Worm (Caenorhabditis elegans) whole organism, L3 larva: ENCODE results near the gene fbxa-72.

Experiments
- R02D3.7 ChIP-seq: fragments of 150-350 bp; optimal IDR thresholded peaks from 2 replicates; lab custom pipeline; 2014; ENCODE audit warnings: missing biosample characterization, missing genetic modification characterization
- ZK546.5 ChIP-seq: sonication (generic microtip); optimal IDR thresholded peaks from 2 replicates; lab custom pipeline; 2017; ENCODE audit warnings: missing biosample characterization, missing genetic modification characterization
- aly-2 ChIP-seq: fragments of 150-350 bp; optimal IDR thresholded peaks from 2 replicates; lab custom pipeline; 2014; ENCODE audit warnings: missing biosample characterization, missing genetic modification characterization
- ceh-16 ChIP-seq: sonication (generic microtip); optimal IDR thresholded peaks from 2 replicates; lab custom pipeline; 2017; ENCODE audit warnings: missing biosample characterization, missing genetic modification characterization
- ceh-28 ChIP-seq: fragments of 150-350 bp; optimal IDR thresholded peaks from 2 replicates; lab custom pipeline; 2014; ENCODE audit warnings: missing biosample characterization, missing genetic modification reagents, missing genetic modification characterization
- ceh-82 ChIP-seq: fragments of 150-350 bp; optimal IDR thresholded peaks from 2 replicates; lab custom pipeline; 2014; ENCODE audit warnings: missing biosample characterization, missing genetic modification characterization
- ceh-9 ChIP-seq: sonication (generic microtip); optimal IDR thresholded peaks from 2 replicates; lab custom pipeline; 2018; ENCODE audit warnings: missing biosample characterization, missing genetic modification characterization
- egl-27 ChIP-seq: sonication (generic microtip); optimal IDR thresholded peaks from 4 replicates; lab custom pipeline; 2017; ENCODE audit warnings: missing biosample characterization, missing genetic modification reagents, missing genetic modification characterization
- egl-5 ChIP-seq: fragments of 150-350 bp; optimal IDR thresholded peaks from 2 replicates; lab custom pipeline; 2017; ENCODE audit warnings: missing biosample characterization, missing genetic modification reagents, missing genetic modification characterization, inconsistent platforms
- elt-2 ChIP-seq: sonication (generic microtip); optimal IDR thresholded peaks from 2 replicates; lab custom pipeline; 2016; ENCODE audit warnings: missing genetic modification reagents, mild to moderate bottlenecking, missing genetic modification characterization, missing compliant biosample characterization
- elt-3 ChIP-seq, 3 experiments: fragments of 150-350 bp in 1 of 3; sonication (generic microtip) in 2 of 3; optimal IDR thresholded peaks; 2 replicates in 2 of 3; 4 replicates in 1 of 3; lab custom pipeline; 2014 to 2017; ENCODE audit warnings: missing biosample characterization in 3 of 3, missing genetic modification characterization in 3 of 3
- lin-15B ChIP-seq: fragments of 150-350 bp; optimal IDR thresholded peaks from 2 replicates; lab custom pipeline; 2014; ENCODE audit warnings: missing biosample characterization, missing genetic modification characterization
- lin-39 ChIP-seq: fragments of 150-350 bp; optimal IDR thresholded peaks from 2 replicates; lab custom pipeline; 2018; ENCODE audit warnings: missing biosample characterization, missing genetic modification reagents, missing genetic modification characterization
- lsy-12 ChIP-seq: sonication (generic microtip); optimal IDR thresholded peaks from 2 replicates; lab custom pipeline; 2016; ENCODE audit warnings: mild to moderate bottlenecking, missing genetic modification characterization, missing compliant biosample characterization
- mml-1 ChIP-seq: fragments of 150-350 bp; sonication (generic microtip); optimal IDR thresholded peaks from 3 replicates; lab custom pipeline; 2014; ENCODE audit warnings: missing biosample characterization, missing genetic modification characterization
- nfya-1 ChIP-seq: sonication (generic microtip); optimal IDR thresholded peaks from 2 replicates; lab custom pipeline; 2017; ENCODE audit warnings: missing genetic modification characterization, mild to moderate bottlenecking, missing compliant biosample characterization, antibody characterized with exemption, moderate library complexity; ENCODE audit not compliant: insufficient read depth
- nhr-11 ChIP-seq: fragments of 150-350 bp; optimal IDR thresholded peaks from 2 replicates; lab custom pipeline; 2014; ENCODE audit warnings: missing biosample characterization, missing genetic modification characterization
- nhr-237 ChIP-seq: fragments of 150-350 bp; optimal IDR thresholded peaks from 2 replicates; lab custom pipeline; 2014; ENCODE audit warnings: missing biosample characterization, missing genetic modification characterization
- nhr-28 ChIP-seq: fragments of 150-350 bp; optimal IDR thresholded peaks from 2 replicates; lab custom pipeline; 2014; ENCODE audit warnings: missing biosample characterization, missing genetic modification characterization
- nhr-43 ChIP-seq: sonication (generic microtip); optimal IDR thresholded peaks from 2 replicates; lab custom pipeline; 2016; ENCODE audit warnings: mild to moderate bottlenecking, missing genetic modification characterization, missing compliant biosample characterization; ENCODE audit not compliant: poor library complexity, severe bottlenecking
- nhr-67 ChIP-seq: fragments of 150-350 bp; optimal IDR thresholded peaks from 2 replicates; lab custom pipeline; 2014; ENCODE audit warnings: missing biosample characterization, missing genetic modification characterization
- nhr-76 ChIP-seq: fragments of 150-350 bp; sonication (generic microtip); optimal IDR thresholded peaks from 5 replicates; lab custom pipeline; 2014; ENCODE audit warnings: missing biosample characterization, missing genetic modification characterization
- nhr-77 ChIP-seq: fragments of 150-350 bp; optimal IDR thresholded peaks from 2 replicates; lab custom pipeline; 2014; ENCODE audit warnings: missing biosample characterization, missing genetic modification characterization
- pha-4 ChIP-seq: fragments of 150-350 bp; optimal IDR thresholded peaks from 2 replicates; lab custom pipeline; 2014; ENCODE audit warnings: missing biosample characterization, missing genetic modification reagents, missing genetic modification characterization
- pqm-1 ChIP-seq: fragments of 150-350 bp; optimal IDR thresholded peaks from 2 replicates; lab custom pipeline; 2017; ENCODE audit warnings: missing biosample characterization, missing genetic modification characterization, inconsistent platforms
- sea-2 ChIP-seq: fragments of 150-350 bp; sonication (generic microtip); optimal IDR thresholded peaks from 4 replicates; lab custom pipeline; 2014; ENCODE audit warnings: missing biosample characterization, missing genetic modification reagents, missing genetic modification characterization
- snpc-4 ChIP-seq: fragments of 150-350 bp; optimal IDR thresholded peaks from 2 replicates; lab custom pipeline; 2014; ENCODE audit warnings: missing biosample characterization, missing genetic modification characterization
- tbx-2 ChIP-seq: sonication (generic microtip); optimal IDR thresholded peaks from 2 replicates; lab custom pipeline; 2016; ENCODE audit warnings: mild to moderate bottlenecking, missing genetic modification characterization, missing compliant biosample characterization
- unc-39 ChIP-seq: sonication (generic microtip); optimal IDR thresholded peaks from 4 replicates; lab custom pipeline; 2017; ENCODE audit warnings: missing biosample characterization, missing genetic modification characterization
- ztf-11 ChIP-seq: fragments of 150-350 bp; optimal IDR thresholded peaks from 2 replicates; lab custom pipeline; 2014; ENCODE audit warnings: missing biosample characterization, missing genetic modification characterization
- ztf-4 ChIP-seq: fragments of 150-350 bp; optimal IDR thresholded peaks from 2 replicates; lab custom pipeline; 2014; ENCODE audit warnings: missing biosample characterization, missing genetic modification characterization

Gene fbxa-72

ce11 chrV:679663-680062 lies 3.1 kb upstream of the fbxa-72 start, which contains the start of gene srx-22:
Gene srx-22, plus strand, starts transcription at chrV:679963.
- TF ChIP-seq ZK546.5 (tag; lab: Kevin White, UChicago) (no peak), snpc-4 (tag; lab: Kevin White, UChicago) (no peak), elt-3 (tag; optimal IDR thresholded peaks at IDR 0.05; lab: Kevin White, UChicago) (no peak), lin-39 (no peak)

- TF ChIP-seq snpc-4 (tag; lab: Kevin White, UChicago) (peak; percentile 24), mml-1 (tag; lab: Kevin White, UChicago) (no peak)
Observed at ce11 chrV:676090-676489, 463 bp downstream of the fbxa-72 start.

DNA sequence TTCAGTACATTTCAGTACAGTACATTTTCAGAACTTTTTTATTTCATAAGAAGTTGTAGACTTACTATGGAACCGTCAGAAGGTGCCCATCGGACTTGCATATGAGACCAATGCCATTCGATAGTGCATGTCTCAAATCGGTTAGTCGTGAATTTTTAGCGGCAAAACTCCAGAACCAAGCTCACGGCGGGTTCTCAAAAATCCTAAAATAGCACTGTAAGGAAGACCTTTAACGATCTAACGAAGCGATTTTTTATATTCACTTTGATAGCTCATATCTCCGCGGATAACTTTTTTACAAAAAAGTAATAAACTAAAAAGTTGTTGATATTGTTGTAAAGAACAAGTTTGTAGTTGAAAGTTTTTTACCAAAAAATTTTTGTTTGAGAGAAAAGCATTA lies 2.3 kb downstream of the fbxa-72 start, which contains the start of gene sru-25:
TSS of gene sru-25 (minus strand) at position 101 of the 400 bp plus-strand sequence.
- TF ChIP-seq lin-15B (tag; lab: Kevin White, UChicago) (no peak), lin-39 (no peak), egl-27 (tag; lab: Kevin White, UChicago) (no peak), elt-2 (tag; lab: Kevin White, UChicago) (no peak), R02D3.7 (tag; lab: Kevin White, UChicago) (no peak), nhr-77 (tag; lab: Kevin White, UChicago) (no peak), ceh-82 (no peak), nhr-11 (tag; lab: Kevin White, UChicago) (no peak)

DNA sequence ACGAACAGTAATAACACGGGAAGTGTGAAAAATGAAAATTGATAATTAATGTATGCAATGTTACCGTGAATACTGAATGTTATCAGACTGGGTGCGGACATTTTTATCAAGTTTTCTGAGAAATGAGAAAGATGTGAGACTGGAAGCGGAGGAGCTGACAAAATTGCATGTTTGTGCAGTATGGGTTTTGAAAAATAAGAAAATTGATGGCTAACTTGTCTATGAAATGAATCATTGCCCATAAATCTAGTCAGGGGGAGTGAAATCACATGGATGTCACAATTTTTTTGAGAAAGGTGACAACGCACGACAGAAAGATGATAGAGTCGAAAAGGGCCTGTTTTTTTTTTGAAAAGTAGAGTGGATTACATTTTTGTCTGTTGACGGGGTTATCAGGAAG lies 5.2 kb downstream of the fbxa-72 start, which contains the start of gene sru-24:
TSS of gene sru-24 (minus strand) at position 101 of the 400 bp plus-strand sequence.
- no peak for TF ChIP-seq nhr-67 (tag; lab: Kevin White, UChicago)
- TF ChIP-seq nhr-43 = no peak
- no peak for TF ChIP-seq ceh-16 (tag; lab: Kevin White, UChicago)
- no peak for TF ChIP-seq nhr-237 (tag; lab: Kevin White, UChicago)
- TF ChIP-seq ceh-28 = no peak
- TF ChIP-seq unc-39 (tag; lab: Kevin White, UChicago) = no peak
- TF ChIP-seq nhr-28 (tag; lab: Kevin White, UChicago) = no peak
- TF ChIP-seq aly-2 = no peak
- no peak for TF ChIP-seq ztf-11 (tag; lab: Kevin White, UChicago)
- no peak for TF ChIP-seq lsy-12 (tag; lab: Kevin White, UChicago)

- no peak for TF ChIP-seq nhr-67 (tag; lab: Kevin White, UChicago)
- TF ChIP-seq pqm-1 = peak; percentile 16
- peak; percentile 50 for TF ChIP-seq elt-2 (tag; lab: Kevin White, UChicago)
Observed at ce11 chrV:667459-667858, 9.1 kb downstream of the fbxa-72 start, which contains the start of gene nhr-180. Gene nhr-180, minus strand, starts transcription at chrV:667510.

DNA sequence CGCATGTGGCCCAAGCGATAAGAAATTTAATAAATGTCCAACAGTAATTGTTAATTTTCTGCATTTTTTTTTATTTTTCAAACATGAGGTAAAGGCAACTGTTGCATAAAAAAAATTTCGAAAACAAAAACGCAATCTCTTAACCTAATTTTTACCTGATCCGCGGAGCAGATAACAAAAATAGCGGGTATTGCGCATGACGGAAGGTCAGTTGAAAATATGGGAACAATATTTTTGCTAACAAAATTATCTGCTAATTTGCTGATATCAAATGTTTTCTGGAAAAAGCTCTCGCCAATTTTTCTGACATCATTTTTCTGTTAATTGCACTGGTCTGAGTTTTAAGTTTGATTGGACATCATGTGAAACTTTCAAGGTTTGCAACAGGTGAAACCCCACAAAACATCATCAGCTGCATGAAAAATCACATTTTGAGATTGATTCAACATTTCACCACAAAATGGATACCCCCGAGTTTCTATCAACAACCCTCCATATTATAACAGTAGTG lies 12.2 kb downstream of the fbxa-72 start, which contains the start of the genes F31F4.11 and srh-266:
TSS of gene F31F4.11 (minus strand) at position 101 of the 511 bp plus-strand sequence.
TSS of gene srh-266 (plus strand) at position 461 of the 511 bp plus-strand sequence.
- TF ChIP-seq pha-4 (tag; lab: Kevin White, UChicago) (no peak), egl-5 (no peak), sea-2 (GFP tag; lab: Kevin White, UChicago) (no peak), nhr-76 (no peak), snpc-4 (tag; lab: Kevin White, UChicago) (no peak), aly-2 (no peak), ceh-9 (no peak), nhr-43 (no peak), lin-15B (tag; lab: Kevin White, UChicago) (no peak), ztf-4 (tag; lab: Kevin White, UChicago) (no peak), nhr-77 (tag; lab: Kevin White, UChicago) (no peak), nfya-1 (tag; lab: Kevin White, UChicago) (no peak), tbx-2 (no peak)
